Worm (Caenorhabditis elegans): Measurements from ENCODE around the gene clec-68.

Gene clec-68

ce11 chrIV:3892027-3892426, 34.2 kb upstream of the clec-68 start, which contains the start of gene F56D6.9:
TSS of gene F56D6.9 (plus strand) at chrIV:3892327.
- TF ChIP-seq lir-1 (GFP tag; conservative IDR thresholded peaks at IDR 0.05) (no peak), B0019.2 (GFP tag; conservative IDR thresholded peaks at IDR 0.05) (no peak), tbp1 (GFP tag; optimal IDR thresholded peaks at IDR 0.05) (no peak), nfyb-1 (GFP tag; IDR thresholded peaks at IDR 0.05) (no peak), ceh-79 (tag; optimal IDR thresholded peaks at IDR 0.05) (no peak), Y53G8AR.9 (GFP tag; conservative IDR thresholded peaks at IDR 0.05) (no peak), attf-5 (GFP tag; optimal IDR thresholded peaks at IDR 0.05) (no peak), lag-1 (GFP tag; IDR thresholded peaks at IDR 0.05) (no peak), ZK185.1 (tag; optimal IDR thresholded peaks at IDR 0.05; ENCODE audit: poor library complexity, severe bottlenecking) (no peak), nhr-80 (tag; optimal IDR thresholded peaks at IDR 0.05) (no peak), hlh-26 (GFP tag; conservative IDR thresholded peaks at IDR 0.05) (no peak), egl-44 (GFP tag; IDR thresholded peaks at IDR 0.05) (no peak), ekl-4 (GFP tag; IDR thresholded peaks at IDR 0.05) (no peak), athp-1 (tag; optimal IDR thresholded peaks at IDR 0.05) (no peak), Y53F4B.3 (GFP tag; IDR thresholded peaks at IDR 0.05) (no peak), ztf-6 (GFP tag; IDR thresholded peaks at IDR 0.05) (no peak), hrde-1 (tag; optimal IDR thresholded peaks at IDR 0.05; ENCODE audit: borderline replicate concordance) (no peak), unc-62 (GFP tag; optimal IDR thresholded peaks at IDR 0.05) (no peak)

DNA sequence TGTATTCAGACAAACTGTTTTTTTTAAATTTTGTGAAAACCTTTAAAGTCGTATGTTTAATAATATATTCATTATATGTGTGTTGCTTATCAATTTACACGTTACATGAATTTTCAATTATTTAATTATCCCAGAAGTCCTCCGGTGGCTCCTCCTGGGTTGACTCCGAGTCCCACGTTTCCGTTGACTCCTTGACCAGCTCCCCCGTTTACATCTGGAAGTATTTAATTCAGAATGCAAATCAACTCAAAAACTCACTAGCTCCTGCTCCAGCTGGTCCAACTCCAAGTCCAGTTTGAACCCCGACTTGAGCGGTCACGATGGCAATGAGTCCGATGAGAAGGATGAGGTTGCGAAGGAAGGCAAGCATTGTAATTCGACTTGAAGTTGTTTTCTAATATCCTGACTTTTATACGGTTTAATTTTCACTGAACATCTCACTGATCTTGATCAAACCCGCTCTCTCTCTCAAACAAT, 32.2 kb upstream of the clec-68 start, which contains the start of gene F56D6.8:
Gene F56D6.8, minus strand, starts transcription at position 427 of the 477 bp plus-strand sequence.
- no peak for TF ChIP-seq xnd-1 (tag; optimal IDR thresholded peaks at IDR 0.05)
- TF ChIP-seq hmg-1.2 (GFP tag; IDR thresholded peaks at IDR 0.05), result no peak
- TF ChIP-seq F22D6.2 (tag; optimal IDR thresholded peaks at IDR 0.05), result no peak
- no peak for TF ChIP-seq F33H1.4 (GFP tag; IDR thresholded peaks at IDR 0.05)
- no peak for TF ChIP-seq hsf-1 (GFP tag; IDR thresholded peaks at IDR 0.05)
- no peak for TF ChIP-seq F10E7.11 (tag; optimal IDR thresholded peaks at IDR 0.05)
- TF ChIP-seq bed-1 (GFP tag; IDR thresholded peaks at IDR 0.05), result no peak
- TF ChIP-seq snpc-4 (GFP tag; optimal IDR thresholded peaks at IDR 0.05), result no peak
- no peak for TF ChIP-seq snpc-4 (tag; optimal IDR thresholded peaks at IDR 0.05)

DNA sequence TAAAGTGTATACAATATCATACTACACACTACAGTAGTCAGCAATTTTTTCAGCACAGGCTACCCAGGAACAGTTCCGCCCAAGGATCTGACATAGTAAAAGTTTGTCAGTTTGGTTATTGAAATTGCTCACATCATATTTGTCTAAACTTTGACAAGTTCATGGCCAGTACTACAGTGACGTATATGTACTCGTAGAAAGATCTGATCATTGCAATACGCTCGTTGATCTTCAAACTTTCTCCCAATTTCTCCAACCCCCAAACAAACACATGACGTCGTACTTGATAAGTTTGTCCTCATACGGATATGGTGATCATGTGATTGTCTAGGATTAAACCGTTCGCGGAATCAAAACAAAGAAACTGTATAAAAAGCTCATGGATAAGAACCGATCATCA, 31.4 kb upstream of the clec-68 start, which contains the start of gene dct-8:
Gene dct-8, plus strand, starts transcription at position 301 of the 400 bp plus-strand sequence.
- TF ChIP-seq F55B11.4 (tag; optimal IDR thresholded peaks at IDR 0.05; ENCODE audit: borderline replicate concordance, insufficient read depth) (no peak), ztf-25 (GFP tag; IDR thresholded peaks at IDR 0.05) (no peak), sea-2 (GFP tag; IDR thresholded peaks at IDR 0.05) (no peak), pbrm-1 (GFP tag; IDR thresholded peaks at IDR 0.05) (no peak), rcor-1 (GFP tag; IDR thresholded peaks at IDR 0.05) (no peak), B0019.2 (GFP tag; conservative IDR thresholded peaks at IDR 0.05) (no peak), lsl-1 (GFP tag; optimal IDR thresholded peaks at IDR 0.05) (no peak), mxl-1 (tag; optimal IDR thresholded peaks at IDR 0.05) (no peak), Y79H2A.3 (GFP tag; conservative IDR thresholded peaks at IDR 0.05) (no peak), B0336.3 (GFP tag; IDR thresholded peaks at IDR 0.05) (no peak), ztf-28 (GFP tag; IDR thresholded peaks at IDR 0.05) (no peak), ccch-3 (GFP tag; optimal IDR thresholded peaks at IDR 0.05) (no peak), Y95B8A.8 (GFP tag; IDR thresholded peaks at IDR 0.05) (no peak)

All from whole organism, young adult.